Fruit fly (Drosophila melanogaster) whole organism, prepupa: ENCODE data around the gene CG42481.

Experiments used
- CG11294 ChIP-seq: fragments of 200-800 bp; sonication (Bioruptor generic); IDR thresholded peaks from 2 replicates; pipeline ENCODE4 v1.3.6; 2022; ENCODE audit warnings: missing biosample characterization, missing genetic modification characterization
- CG31627 ChIP-seq: fragments of 200-800 bp; sonication (Bioruptor generic); optimal IDR thresholded peaks from 3 replicates; lab custom pipeline; 2016; ENCODE audit warnings: missing biosample characterization, missing genetic modification characterization
- CG32006 ChIP-seq: fragments of 200-800 bp; sonication (Bioruptor generic); optimal IDR thresholded peaks from 3 replicates; lab custom pipeline; 2017; ENCODE audit warnings: missing biosample characterization, mild to moderate bottlenecking, missing genetic modification characterization
- CG34406 ChIP-seq: fragments of 200-800 bp; sonication (Bioruptor generic); optimal IDR thresholded peaks from 3 replicates; lab custom pipeline; 2016; ENCODE audit warnings: missing biosample characterization, missing genetic modification characterization
- CG3919 ChIP-seq: fragments of 200-800 bp; sonication (Bioruptor generic); optimal IDR thresholded peaks from 3 replicates; lab custom pipeline; 2016; ENCODE audit warnings: missing biosample characterization, missing genetic modification characterization
- CG6276 ChIP-seq: fragments of 200-800 bp; sonication (Bioruptor generic); optimal IDR thresholded peaks from 2 replicates; lab custom pipeline; 2017; ENCODE audit warnings: missing biosample characterization, mild to moderate bottlenecking, missing genetic modification characterization
- CG6808 ChIP-seq: fragments of 200-800 bp; sonication (Bioruptor generic); optimal IDR thresholded peaks from 3 replicates; lab custom pipeline; 2017; ENCODE audit warnings: missing biosample characterization, missing genetic modification characterization, mild to moderate bottlenecking, moderate library complexity, missing genetic modification reagents
- CG6854 ChIP-seq: fragments of 200-800 bp; sonication (Bioruptor generic); optimal IDR thresholded peaks from 2 replicates; lab custom pipeline; 2017; ENCODE audit warnings: missing biosample characterization, mild to moderate bottlenecking, missing genetic modification characterization
- CG7368 ChIP-seq: fragments of 200-800 bp; sonication (Bioruptor generic); optimal IDR thresholded peaks from 3 replicates; lab custom pipeline; 2016; ENCODE audit warnings: missing biosample characterization, missing genetic modification characterization
- CG8119 ChIP-seq: fragments of 200-800 bp; sonication (Bioruptor generic); IDR thresholded peaks from 3 replicates; pipeline ENCODE4 v1.3.6; 2022; ENCODE audit warnings: missing biosample characterization, missing genetic modification characterization
- CG8319 ChIP-seq: fragments of 200-800 bp; sonication (Bioruptor generic); optimal IDR thresholded peaks from 3 replicates; lab custom pipeline; 2016; ENCODE audit warnings: missing biosample characterization, missing genetic modification characterization
- CG8632 ChIP-seq: fragments of 200-800 bp; sonication (Bioruptor generic); optimal IDR thresholded peaks from 3 replicates; lab custom pipeline; 2016; ENCODE audit warnings: missing biosample characterization, missing genetic modification characterization
- CG9139 ChIP-seq: fragments of 200-800 bp; sonication (Bioruptor generic); optimal IDR thresholded peaks from 3 replicates; lab custom pipeline; 2017; ENCODE audit warnings: missing biosample characterization, mild to moderate bottlenecking, missing genetic modification characterization
- Eip75B ChIP-seq: fragments of 200-800 bp; sonication (Bioruptor generic); optimal IDR thresholded peaks from 3 replicates; lab custom pipeline; 2016; ENCODE audit warnings: missing biosample characterization, missing genetic modification characterization
- Eip78C ChIP-seq: fragments of 200-800 bp; sonication (Bioruptor generic); peaks from one replicate; lab custom pipeline; 2016; ENCODE audit warnings: missing biosample characterization, missing genetic modification characterization
- Eip93F ChIP-seq: fragments of 200-800 bp; sonication (Bioruptor generic); optimal IDR thresholded peaks from 2 replicates; lab custom pipeline; 2016; ENCODE audit warnings: missing biosample characterization, mild to moderate bottlenecking, missing genetic modification characterization
- Ets96B ChIP-seq: fragments of 200-800 bp; optimal IDR thresholded peaks from 2 replicates; lab custom pipeline; 2019; ENCODE audit warnings: missing biosample characterization, mild to moderate bottlenecking, missing genetic modification characterization, moderate library complexity
- Gug ChIP-seq: fragments of 200-800 bp; sonication (Bioruptor generic); IDR thresholded peaks from 2 replicates; pipeline ENCODE4 v1.3.6; 2022; ENCODE audit warnings: missing biosample characterization, missing genetic modification characterization
- Hr38 ChIP-seq: sonication (Bioruptor generic); optimal IDR thresholded peaks from 2 replicates; lab custom pipeline; 2016; ENCODE audit warnings: missing biosample characterization, missing genetic modification characterization
- Hr4 ChIP-seq: fragments of 200-800 bp; sonication (Bioruptor generic); optimal IDR thresholded peaks from 3 replicates; lab custom pipeline; 2016; ENCODE audit warnings: missing biosample characterization, missing genetic modification characterization
- Lpt ChIP-seq: fragments of 200-800 bp; sonication (Bioruptor generic); optimal IDR thresholded peaks from 3 replicates; lab custom pipeline; 2016; ENCODE audit warnings: missing biosample characterization, missing genetic modification characterization
- Met ChIP-seq: fragments of 200-800 bp; sonication (Bioruptor generic); optimal IDR thresholded peaks from 3 replicates; lab custom pipeline; 2016; ENCODE audit warnings: missing biosample characterization, missing genetic modification characterization
- Sox102F ChIP-seq: fragments of 200-800 bp; sonication (Bioruptor generic); optimal IDR thresholded peaks from 2 replicates; lab custom pipeline; 2016; ENCODE audit warnings: missing biosample characterization, mild to moderate bottlenecking, missing genetic modification characterization
- Sox14 ChIP-seq: fragments of 200-800 bp; sonication (Bioruptor generic); optimal IDR thresholded peaks from 3 replicates; lab custom pipeline; 2016; ENCODE audit warnings: missing biosample characterization, missing genetic modification characterization
- achi ChIP-seq: fragments of 200-800 bp; sonication (Bioruptor generic); optimal IDR thresholded peaks from 3 replicates; lab custom pipeline; 2016; ENCODE audit warnings: missing biosample characterization, missing genetic modification characterization
- acj6 ChIP-seq: fragments of 200-800 bp; sonication (Bioruptor generic); optimal IDR thresholded peaks from 3 replicates; lab custom pipeline; 2016; ENCODE audit warnings: missing biosample characterization, missing genetic modification characterization
- cyc ChIP-seq: fragments of 200-800 bp; sonication (Bioruptor generic); optimal IDR thresholded peaks from 3 replicates; lab custom pipeline; 2016; ENCODE audit warnings: missing biosample characterization, missing genetic modification characterization
- eg ChIP-seq: fragments of 200-800 bp; sonication (Bioruptor generic); IDR thresholded peaks from 3 replicates; pipeline ENCODE4 v1.3.6; 2022; ENCODE audit warnings: missing biosample characterization, missing genetic modification characterization
- fd59A ChIP-seq: fragments of 200-800 bp; sonication (Bioruptor generic); optimal IDR thresholded peaks from 2 replicates; lab custom pipeline; 2017; ENCODE audit warnings: missing biosample characterization, mild to moderate bottlenecking, missing genetic modification characterization, missing genetic modification reagents
- fkh ChIP-seq: fragments of 200-800 bp; sonication (Bioruptor generic); optimal IDR thresholded peaks from 3 replicates; lab custom pipeline; 2017; ENCODE audit warnings: missing biosample characterization, mild to moderate bottlenecking, missing genetic modification characterization, moderate library complexity
- net ChIP-seq: fragments of 200-800 bp; sonication (Bioruptor generic); optimal IDR thresholded peaks from 3 replicates; lab custom pipeline; 2016; ENCODE audit warnings: missing biosample characterization, missing genetic modification characterization
- pdm3 ChIP-seq: fragments of 200-800 bp; sonication (Bioruptor generic); optimal IDR thresholded peaks from 3 replicates; lab custom pipeline; 2016; ENCODE audit warnings: missing biosample characterization, missing genetic modification characterization
- salr ChIP-seq, 2 experiments: fragments of 200-800 bp; sonication (Bioruptor generic); optimal IDR thresholded peaks; 3 replicates each; lab custom pipeline; 2016 to 2018; ENCODE audit warnings: missing biosample characterization in 2 of 2, missing genetic modification characterization in 2 of 2, mild to moderate bottlenecking in 1 of 2
- ss ChIP-seq, 2 experiments: fragments of 200-800 bp; sonication (Bioruptor generic); optimal IDR thresholded peaks; 2 replicates in 1 of 2; 3 replicates in 1 of 2; lab custom pipeline; 2017 to 2018; ENCODE audit warnings: mild to moderate bottlenecking in 2 of 2, missing biosample characterization in 2 of 2, missing genetic modification characterization in 2 of 2, moderate library complexity in 1 of 2
- svp ChIP-seq: fragments of 200-800 bp; sonication (Bioruptor generic); peaks from one replicate; lab custom pipeline; 2016; ENCODE audit warnings: missing biosample characterization, missing genetic modification characterization
- topi ChIP-seq: fragments of 200-800 bp; sonication (Bioruptor generic); optimal IDR thresholded peaks from 3 replicates; lab custom pipeline; 2016; ENCODE audit warnings: missing biosample characterization, missing genetic modification characterization
- vri ChIP-seq: fragments of 200-800 bp; sonication (Bioruptor generic); optimal IDR thresholded peaks from 3 replicates; lab custom pipeline; 2016; ENCODE audit warnings: missing biosample characterization, mild to moderate bottlenecking, missing genetic modification characterization

The CG42481 gene

DNA sequence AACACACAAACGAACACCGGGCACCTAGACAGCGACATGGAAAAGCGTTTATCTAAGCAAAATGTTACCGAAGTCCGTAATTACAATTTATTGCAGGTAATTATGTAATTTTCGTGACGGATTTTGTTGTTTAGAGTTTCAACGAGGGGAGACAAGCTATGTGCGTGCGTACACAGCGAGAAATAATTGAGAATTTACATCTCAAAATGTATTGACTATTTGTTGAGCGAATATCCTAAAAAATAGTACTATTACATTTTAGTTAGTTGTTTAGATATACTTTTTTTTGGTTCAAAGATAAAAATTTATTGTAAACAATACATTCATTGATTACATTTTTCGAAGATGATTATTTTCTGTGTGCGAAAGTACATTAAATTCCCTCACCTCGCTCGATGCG, 36.6 kb downstream of the CG42481 start (continued):
- TF ChIP-seq CG8319 (GFP tag; lab: Kevin White, UChicago) (no peak), CG7368 (GFP tag; lab: Kevin White, UChicago) (no peak), CG9139 (GFP tag; lab: Kevin White, UChicago) (no peak), CG6854 (no peak), Eip75B (GFP tag; lab: Kevin White, UChicago) (no peak), Gug (no peak), Eip93F (GFP tag; lab: Kevin White, UChicago) (no peak), CG11294 (GFP tag; lab: Robert Waterston, UW) (no peak), salr (GFP tag; optimal IDR thresholded peaks at IDR 0.05; lab: Kevin White, UChicago) (peak in 1 of 2 experiments; percentile 24), CG8632 (GFP tag; lab: Kevin White, UChicago) (no peak), eg (peak; percentile 72; the same call in 2 of the 3 replicates), Hr4 (GFP tag; lab: Kevin White, UChicago) (peak; percentile 63), fd59A (GFP tag; lab: Kevin White, UChicago) (no peak), CG6808 (no peak), Ets96B (no peak), Sox14 (GFP tag; lab: Kevin White, UChicago) (no peak), CG32006 (peak; percentile 54), ss (GFP tag; optimal IDR thresholded peaks at IDR 0.05; lab: Kevin White, UChicago) (no peak)

DNA sequence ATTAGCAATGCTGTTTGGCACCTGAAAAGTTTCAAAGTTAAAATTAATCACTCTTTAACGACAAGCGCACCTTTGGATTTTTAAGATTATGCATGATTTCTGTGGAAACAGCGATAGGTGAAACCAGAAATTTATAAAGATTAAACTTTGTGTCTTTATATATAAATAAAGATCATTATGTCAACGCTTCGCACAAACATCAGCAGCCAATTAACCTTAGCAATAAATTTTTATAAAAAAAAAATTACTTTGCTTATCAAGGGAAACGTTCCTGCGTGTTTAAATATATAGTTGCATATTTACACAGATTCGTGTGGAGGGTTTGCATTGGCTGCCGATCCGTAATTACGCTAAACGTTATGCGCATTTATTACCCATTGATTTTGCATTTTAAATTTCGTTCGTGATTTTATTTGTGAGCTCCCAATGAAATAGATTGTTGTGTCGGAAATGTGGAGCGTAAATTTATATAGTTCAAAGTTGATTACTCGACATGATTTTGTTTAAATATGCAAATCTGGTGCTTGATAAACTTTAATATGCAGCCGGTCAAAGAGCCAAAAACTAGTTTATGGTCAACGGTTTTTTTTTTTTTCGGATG, 38.0 kb downstream of the CG42481 start:
- no peak for TF ChIP-seq CG8119 (GFP tag; lab: Robert Waterston, UW)
- peak; percentile 27 for TF ChIP-seq vri (GFP tag; lab: Kevin White, UChicago)
- TF ChIP-seq svp (GFP tag; lab: Kevin White, UChicago): peak; percentile 94
- no peak for TF ChIP-seq CG8319 (GFP tag; lab: Kevin White, UChicago)
- TF ChIP-seq Met: no peak
- no peak for TF ChIP-seq acj6 (GFP tag; lab: Kevin White, UChicago)

DNA sequence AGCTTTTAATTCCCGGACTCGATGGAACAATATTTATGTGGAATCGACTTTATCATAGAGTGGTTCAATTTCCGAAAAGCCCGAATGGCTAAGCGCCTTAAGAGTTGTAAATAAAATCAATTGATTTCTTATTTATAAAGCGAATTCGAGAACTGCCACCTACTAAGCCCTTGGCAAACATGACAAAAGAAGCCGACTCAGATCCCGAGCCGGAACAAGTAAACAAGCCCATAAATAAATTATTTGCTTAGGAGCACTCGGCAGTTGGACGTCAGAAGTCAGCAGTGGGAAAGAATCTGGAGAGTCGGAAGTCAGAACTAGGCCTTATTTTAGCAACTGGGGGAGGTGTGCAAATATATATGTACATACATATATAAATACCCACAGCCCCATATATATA, 39.2 kb downstream of the CG42481 start:
- TF ChIP-seq Met (no peak), cyc (GFP tag; lab: Kevin White, UChicago) (no peak), Eip75B (GFP tag; lab: Kevin White, UChicago) (no peak), Eip78C (GFP tag; lab: Kevin White, UChicago) (peak; percentile 44), CG11294 (GFP tag; lab: Robert Waterston, UW) (no peak), CG6276 (no peak), pdm3 (GFP tag; lab: Kevin White, UChicago) (no peak), Hr38 (GFP tag; lab: Kevin White, UChicago) (no peak), Lpt (no peak), svp (GFP tag; lab: Kevin White, UChicago) (no peak), CG34406 (GFP tag; lab: Kevin White, UChicago) (no peak), fkh (GFP tag; lab: Kevin White, UChicago) (peak; percentile 63)

DNA sequence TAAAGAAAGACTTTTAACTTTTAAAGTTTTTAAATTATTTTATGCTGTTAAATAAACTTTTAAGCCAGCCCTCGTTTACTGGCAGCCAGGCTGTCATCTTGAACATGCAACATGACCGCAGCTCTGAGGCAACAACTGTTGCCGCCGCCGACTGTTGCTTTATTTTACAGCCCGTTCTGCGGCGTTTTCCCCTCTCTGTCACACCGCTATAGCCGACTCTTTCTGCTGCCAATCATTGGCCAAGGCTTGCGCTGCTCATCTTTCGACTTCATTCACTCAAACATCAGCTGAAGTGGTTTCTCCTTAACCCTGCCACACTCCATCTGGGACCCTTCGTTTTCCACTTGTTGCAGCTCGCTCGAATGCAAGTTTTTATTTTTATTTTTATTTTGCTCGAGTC, 42.7 kb downstream of the CG42481 start:
- peak; percentile 9 for TF ChIP-seq net (GFP tag; lab: Kevin White, UChicago)
- no peak for TF ChIP-seq topi (GFP tag; lab: Kevin White, UChicago)
- no peak for TF ChIP-seq CG3919
- peak; percentile 98 for TF ChIP-seq CG6854
- no peak for TF ChIP-seq Eip78C (GFP tag; lab: Kevin White, UChicago)
- TF ChIP-seq Eip93F (GFP tag; lab: Kevin White, UChicago): no peak
- TF ChIP-seq achi (GFP tag; lab: Kevin White, UChicago): no peak
- peak in 1 of 2 experiments; percentile 13 for TF ChIP-seq salr (GFP tag; optimal IDR thresholded peaks at IDR 0.05; lab: Kevin White, UChicago)
- TF ChIP-seq Eip75B (GFP tag; lab: Kevin White, UChicago): no peak
- TF ChIP-seq CG11294 (GFP tag; lab: Robert Waterston, UW): no peak
- TF ChIP-seq Met: no peak
- TF ChIP-seq Sox102F: no peak
- no peak for TF ChIP-seq CG7368 (GFP tag; lab: Kevin White, UChicago)
- no peak for TF ChIP-seq CG8632 (GFP tag; lab: Kevin White, UChicago)
- TF ChIP-seq CG31627 (GFP tag; lab: Kevin White, UChicago): no peak
